Worm (Caenorhabditis elegans): ENCODE results near the gene C16D9.4.

The C16D9.4 gene

DNA sequence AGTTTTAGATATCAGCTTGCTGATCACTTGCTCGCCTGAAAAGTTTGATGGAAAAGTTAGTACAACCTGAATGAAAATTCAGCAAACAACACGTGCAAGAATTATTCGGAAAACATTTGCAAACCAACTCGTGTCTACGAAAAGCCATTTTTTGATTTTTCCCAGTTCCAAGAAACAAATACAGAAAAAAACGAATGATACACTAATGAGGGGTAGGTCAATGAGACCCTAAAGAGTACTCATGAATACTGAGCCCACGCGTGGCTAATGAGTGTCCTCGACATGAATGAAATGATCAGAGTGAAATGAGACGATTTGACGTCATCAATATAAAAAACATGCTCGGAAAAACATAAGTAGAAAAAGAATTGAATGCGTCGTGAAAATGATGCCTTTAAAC is 30.7 kb downstream of the C16D9.4 start:
- TF ChIP-seq ztf-11 (tag; optimal IDR thresholded peaks at IDR 0.05) (no peak), saeg-2 (GFP tag; IDR thresholded peaks at IDR 0.05) (0 out of 2 replicates have a peak, but pooled peaks have one; percentile 21), nhr-6 (tag; optimal IDR thresholded peaks at IDR 0.05) (no peak), F10B5.3 (tag; optimal IDR thresholded peaks at IDR 0.05) (no peak), skn-1 (tag; optimal IDR thresholded peaks at IDR 0.05) (no peak), snpc-1.2 (GFP tag; IDR thresholded peaks at IDR 0.05) (no peak), mxl-3 (GFP tag; optimal IDR thresholded peaks at IDR 0.05) (no peak), nhr-25 (tag; optimal IDR thresholded peaks at IDR 0.05; ENCODE audit: borderline replicate concordance, insufficient read depth) (no peak)

DNA sequence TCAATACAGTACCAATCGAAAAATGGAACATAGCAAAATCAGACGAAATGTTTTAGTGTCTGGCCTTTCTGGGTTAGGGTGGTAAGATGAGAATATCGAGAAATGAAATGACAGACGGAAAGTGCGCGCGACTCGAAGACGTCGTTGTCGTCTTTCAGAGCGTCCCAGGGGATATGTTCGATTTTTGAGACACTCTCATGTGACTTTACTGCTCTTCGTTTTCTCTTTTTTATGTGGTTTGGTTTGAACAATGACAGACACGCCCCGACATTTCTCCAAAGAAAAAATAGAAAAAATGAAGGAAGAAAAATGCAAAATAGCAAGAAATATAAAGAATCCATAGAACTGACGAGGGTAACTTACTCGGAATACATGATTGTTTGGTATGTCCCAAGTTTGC is 32.2 kb downstream of the C16D9.4 start:
- TF ChIP-seq unc-62 (GFP tag; optimal IDR thresholded peaks at IDR 0.05 in 1 of 2): peak in 1 of 2 experiments; percentile 91
- no peak for TF ChIP-seq unc-62 (tag; optimal IDR thresholded peaks at IDR 0.05)
- TF ChIP-seq lsy-2 (tag; optimal IDR thresholded peaks at IDR 0.05): peak in 1 of 2 experiments; percentile 38
- no peak for TF ChIP-seq saeg-2 (GFP tag; IDR thresholded peaks at IDR 0.05)
- TF ChIP-seq T20F7.1 (GFP tag; optimal IDR thresholded peaks at IDR 0.05): no peak
- peak; percentile 41 for TF ChIP-seq aha-1 (tag)

DNA sequence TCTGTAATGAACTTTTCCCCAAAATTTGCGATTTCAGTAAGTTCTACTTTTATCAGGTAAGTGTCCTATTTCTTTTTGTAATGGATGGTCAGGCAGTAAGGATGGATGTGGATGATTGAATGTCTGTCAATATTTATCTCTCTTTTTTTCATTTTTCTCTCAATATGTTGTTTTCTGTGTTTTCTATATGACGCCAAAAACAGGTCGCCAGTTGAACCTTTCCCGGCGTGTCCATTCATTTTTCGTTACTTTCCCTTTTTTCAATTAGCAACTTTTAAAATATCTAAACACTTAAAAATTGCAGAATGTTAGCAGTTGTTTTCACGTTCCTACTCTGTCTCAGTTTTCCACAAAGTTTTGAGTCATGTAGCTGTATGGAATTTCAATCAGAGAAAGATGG is 35.8 kb downstream of the C16D9.4 start, which contains the start of gene timp-1:
TSS of gene timp-1 (plus strand) at position 305 of the 400 bp plus-strand sequence.
- no peak for TF ChIP-seq F26F4.8 (GFP tag; conservative IDR thresholded peaks at IDR 0.05)
- no peak for TF ChIP-seq daf-8 (GFP tag; IDR thresholded peaks at IDR 0.05)
- TF ChIP-seq spr-3 (GFP tag; optimal IDR thresholded peaks at IDR 0.05): no peak
- no peak for TF ChIP-seq nhr-77 (tag; optimal IDR thresholded peaks at IDR 0.05)
- TF ChIP-seq unc-62 (GFP tag; optimal IDR thresholded peaks at IDR 0.05 in 1 of 2): no peak
- no peak for TF ChIP-seq unc-62 (tag; optimal IDR thresholded peaks at IDR 0.05)

DNA sequence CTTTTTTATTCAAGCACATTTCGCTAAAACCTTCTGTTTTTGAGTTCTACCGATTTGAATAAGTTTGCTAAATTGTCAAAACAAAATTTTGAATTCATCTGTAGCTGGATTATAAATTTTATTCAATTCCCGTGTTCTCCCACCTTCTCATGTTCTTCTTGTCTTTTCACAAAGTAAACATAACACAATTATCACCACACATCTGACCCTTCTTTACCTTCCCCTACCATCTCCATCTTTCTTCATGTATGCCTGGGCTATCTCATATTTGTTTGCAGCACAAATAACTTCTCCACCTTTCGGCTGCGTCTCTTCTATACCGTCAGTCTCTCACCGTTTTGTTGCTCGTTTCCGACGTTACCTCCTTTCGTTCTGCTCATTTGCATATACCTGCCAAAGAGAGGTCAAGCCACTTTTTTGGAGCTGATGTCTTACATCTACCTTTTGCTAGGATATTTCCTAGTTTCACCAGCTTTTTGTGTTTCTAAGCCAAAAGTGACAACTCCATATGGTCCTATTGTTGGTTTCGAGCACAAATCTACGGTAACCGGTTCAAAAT is 39.5 kb downstream of the C16D9.4 start, which contains the start of gene cest-17:
TSS of gene cest-17 (plus strand) at position 248 of the 559 bp plus-strand sequence.
- no peak for TF ChIP-seq spr-1 (tag; optimal IDR thresholded peaks at IDR 0.05)
- no peak for TF ChIP-seq madf-5 (GFP tag; IDR thresholded peaks at IDR 0.05)
- no peak for TF ChIP-seq jun-1 (tag; optimal IDR thresholded peaks at IDR 0.05)
- TF ChIP-seq mes-2 (tag; optimal IDR thresholded peaks at IDR 0.05; ENCODE audit: poor library complexity, severe bottlenecking): peak; percentile 11
- no peak for TF ChIP-seq ceh-62 (tag; optimal IDR thresholded peaks at IDR 0.05)
- no peak for TF ChIP-seq Y5F2A.4 (GFP tag; optimal IDR thresholded peaks at IDR 0.05)
- no peak for TF ChIP-seq F37D6.2 (tag; optimal IDR thresholded peaks at IDR 0.05)
- no peak for TF ChIP-seq lin-29 (GFP tag; IDR thresholded peaks at IDR 0.05)
- TF ChIP-seq nhr-111 (GFP tag; optimal IDR thresholded peaks at IDR 0.05): no peak
- no peak for TF ChIP-seq mxl-3 (GFP tag; optimal IDR thresholded peaks at IDR 0.05)
- peak; percentile 5 for TF ChIP-seq mep-1 (tag; optimal IDR thresholded peaks at IDR 0.05)
- TF ChIP-seq php-3 (GFP tag; IDR thresholded peaks at IDR 0.05): no peak
- TF ChIP-seq ZK337.2 (GFP tag; IDR thresholded peaks at IDR 0.05): no peak
- peak; percentile 37 for TF ChIP-seq nhr-6 (tag; optimal IDR thresholded peaks at IDR 0.05)
- no peak for TF ChIP-seq hlh-30 (tag; optimal IDR thresholded peaks at IDR 0.05; ENCODE audit: insufficient read depth)
- peak in 1 of 2 experiments; percentile 57 for TF ChIP-seq unc-62 (GFP tag; optimal IDR thresholded peaks at IDR 0.05 in 1 of 2)
- TF ChIP-seq unc-62 (tag; optimal IDR thresholded peaks at IDR 0.05): no peak
- no peak for TF ChIP-seq Y75B8A.6 (GFP tag; IDR thresholded peaks at IDR 0.05)
- no peak for TF ChIP-seq daf-16 (GFP tag; optimal IDR thresholded peaks at IDR 0.05)
- peak; percentile 71 for TF ChIP-seq daf-16 (tag; optimal IDR thresholded peaks at IDR 0.05)
- TF ChIP-seq nhr-25 (tag; optimal IDR thresholded peaks at IDR 0.05; ENCODE audit: borderline replicate concordance, insufficient read depth): no peak
- TF ChIP-seq nhr-28 (tag; optimal IDR thresholded peaks at IDR 0.05): peak; percentile 28
- no peak for TF ChIP-seq ZK546.5 (tag; optimal IDR thresholded peaks at IDR 0.05)
- no peak for TF ChIP-seq aly-2 (tag; optimal IDR thresholded peaks at IDR 0.05)
- peak; percentile 8 for TF ChIP-seq hlh-11 (tag; optimal IDR thresholded peaks at IDR 0.05)
- no peak for TF ChIP-seq lin-1 (GFP tag; IDR thresholded peaks at IDR 0.05)
- no peak for TF ChIP-seq mxl-2 (GFP tag; conservative IDR thresholded peaks at IDR 0.05)
- no peak for TF ChIP-seq Y48G9A.11 (GFP tag; IDR thresholded peaks at IDR 0.05)
- no peak for TF ChIP-seq ctbp-1 (GFP tag; IDR thresholded peaks at IDR 0.05)
- TF ChIP-seq ceh-20 (GFP tag; IDR thresholded peaks at IDR 0.05): no peak
- TF ChIP-seq dve-1 (tag; optimal IDR thresholded peaks at IDR 0.05; ENCODE audit: insufficient read depth): peak; percentile 36
- TF ChIP-seq fkh-10 (GFP tag; optimal IDR thresholded peaks at IDR 0.05): no peak
- no peak for TF ChIP-seq dmd-8 (GFP tag; IDR thresholded peaks at IDR 0.05)
